Fruit fly (Drosophila melanogaster): Measurements from ENCODE around the gene CG7031.

DNA sequence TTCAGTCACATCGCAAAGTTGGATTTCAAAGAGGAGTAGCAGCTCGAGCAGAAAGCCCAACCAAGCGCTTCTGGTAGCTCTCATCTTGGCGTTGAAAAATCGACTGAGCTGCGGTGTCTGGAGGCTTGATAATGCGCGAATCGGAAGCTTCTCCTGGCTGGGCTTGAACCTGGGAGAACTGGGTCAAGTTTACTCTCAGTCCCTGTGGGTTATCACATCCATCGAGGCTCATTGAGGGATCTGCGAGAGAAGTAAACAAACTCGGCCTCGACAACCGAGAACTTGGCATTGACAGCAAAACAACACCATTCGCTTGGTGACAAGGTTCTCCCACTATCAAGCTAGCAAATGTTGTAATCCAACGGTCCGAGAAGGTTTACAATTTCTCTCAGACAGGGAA is 43.1 kb upstream of the CG7031 start, which contains the start of gene Nepl13:
- TF ChIP-seq CG3163 (GFP tag; optimal IDR thresholded peaks at IDR 0.05) = no peak
- no peak for TF ChIP-seq Bgb (GFP tag; IDR thresholded peaks at IDR 0.05; ENCODE audit: partially characterized antibody)
- TF ChIP-seq cg (GFP tag; optimal IDR thresholded peaks at IDR 0.05) = no peak
- TF ChIP-seq gt (GFP tag; IDR thresholded peaks at IDR 0.05) = no peak
- TF ChIP-seq CG7786 (GFP tag; optimal IDR thresholded peaks at IDR 0.05) = no peak
- no peak for TF ChIP-seq Dp (GFP tag; optimal IDR thresholded peaks at IDR 0.05)
- TF ChIP-seq CG33557 (GFP tag; optimal IDR thresholded peaks at IDR 0.05) = no peak
- TF ChIP-seq CG18476 (GFP tag; optimal IDR thresholded peaks at IDR 0.05) = no peak
- no peak for TF ChIP-seq Awh (GFP tag; IDR thresholded peaks at IDR 0.05)
- no peak for TF ChIP-seq Xbp1 (GFP tag; optimal IDR thresholded peaks at IDR 0.05)
- no peak for TF ChIP-seq esg (GFP tag; conservative IDR thresholded peaks at IDR 0.05)
- no peak for TF ChIP-seq seq (GFP tag; IDR thresholded peaks at IDR 0.05)
